Worm (Caenorhabditis elegans) whole organism, midembryonic: ENCODE measurements around the gene jmjd-3.2.

Source experiments
- T22C8.4 ChIP-seq: fragments of 200-800 bp; sonication (Bioruptor generic); IDR thresholded peaks from 2 replicates; pipeline ENCODE4 v1.3.6; 2022; ENCODE audit warnings: missing genetic modification characterization, missing compliant biosample characterization
- cog-1 ChIP-seq: sonication (generic microtip); optimal IDR thresholded peaks from 2 replicates; lab custom pipeline; 2016; ENCODE audit warnings: missing genetic modification characterization, missing compliant biosample characterization
- flt-1 ChIP-seq: fragments of 200-800 bp; sonication (Bioruptor generic); IDR thresholded peaks from 2 replicates; pipeline ENCODE4 v1.3.6; 2022; ENCODE audit warnings: missing genetic modification characterization, missing compliant biosample characterization
- klf-2 ChIP-seq: fragments of 200-800 bp; sonication (Bioruptor generic); conservative IDR thresholded peaks from 2 replicates; pipeline ENCODE4 v1.3.6; 2022; ENCODE audit warnings: missing genetic modification reagents, missing genetic modification characterization, missing compliant biosample characterization
- med-1 ChIP-seq: sonication (generic microtip); optimal IDR thresholded peaks from 2 replicates; lab custom pipeline; 2017; ENCODE audit warnings: missing genetic modification characterization, mild to moderate bottlenecking, missing compliant biosample characterization, antibody characterized with exemption, missing genetic modification reagents; ENCODE audit not compliant: insufficient read depth
- ref-1 ChIP-seq: fragments of 200-800 bp; sonication (Bioruptor generic); conservative IDR thresholded peaks from 2 replicates; pipeline ENCODE4 v1.3.6; 2022; ENCODE audit warnings: missing genetic modification reagents, missing genetic modification characterization, missing compliant biosample characterization
- tab-1 ChIP-seq: fragments of 200-800 bp; sonication (Bioruptor generic); IDR thresholded peaks from 2 replicates; pipeline ENCODE4 v1.3.6; 2022; ENCODE audit warnings: missing genetic modification characterization, missing compliant biosample characterization
- ztf-23 ChIP-seq: fragments of 200-800 bp; sonication (Bioruptor generic); IDR thresholded peaks from 2 replicates; pipeline ENCODE4 v1.3.6; 2022; ENCODE audit warnings: missing genetic modification reagents, missing genetic modification characterization, missing compliant biosample characterization
- ztf-29 ChIP-seq: fragments of 200-800 bp; sonication (Bioruptor generic); IDR thresholded peaks from 2 replicates; pipeline ENCODE4 v1.3.6; 2022; ENCODE audit warnings: missing genetic modification reagents, missing genetic modification characterization, missing compliant biosample characterization

jmjd-3.2 gene

DNA sequence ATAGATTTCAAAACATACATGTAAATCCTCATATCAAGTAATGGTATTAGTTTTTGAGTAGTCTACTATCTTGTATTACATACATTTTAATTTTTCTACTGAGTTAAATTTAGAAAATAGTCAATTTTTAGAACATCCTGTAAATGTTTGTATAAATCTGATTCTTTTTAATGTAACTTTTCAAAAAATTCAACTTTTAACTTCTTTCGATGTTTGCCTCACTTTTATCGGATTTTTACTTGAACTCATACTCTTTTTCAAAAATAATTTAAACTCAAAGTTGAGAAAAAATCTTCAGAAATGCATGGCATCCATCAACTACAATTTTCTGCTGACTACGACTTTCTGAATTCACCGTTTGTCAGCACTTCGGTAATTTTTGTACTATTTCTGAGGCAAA, 16.5 kb downstream of the jmjd-3.2 start, which contains the start of gene M163.7:
TSS of gene M163.7 (plus strand) at position 301 of the 400 bp plus-strand sequence.
- no peak for TF ChIP-seq ztf-23 (GFP tag; lab: Robert Waterston, UW)
- TF ChIP-seq ztf-29 (GFP tag; lab: Robert Waterston, UW), result no peak
- no peak for TF ChIP-seq ref-1 (GFP tag; lab: Robert Waterston, UW)

DNA sequence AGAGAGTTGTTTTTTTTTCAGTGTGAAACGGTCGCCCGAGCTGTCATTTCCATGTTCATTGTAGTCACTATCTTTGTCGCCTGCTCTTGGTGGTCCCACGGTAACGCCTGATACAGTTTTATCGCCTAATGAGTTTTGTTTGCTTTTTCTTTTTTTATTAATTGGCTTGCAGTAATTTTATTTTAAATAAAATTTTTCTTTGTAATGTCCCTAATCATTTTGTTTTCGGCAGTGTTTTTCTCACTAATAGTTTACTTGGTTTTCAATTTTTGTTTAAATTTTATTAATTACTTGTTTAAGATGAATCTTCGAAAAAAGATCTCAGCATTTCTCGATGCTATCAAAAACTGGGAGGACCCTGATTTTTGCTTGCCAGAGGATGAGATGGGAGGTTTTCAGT, 17.6 kb downstream of the jmjd-3.2 start, which contains the start of gene M163.22:
TSS of gene M163.22 (plus strand) at position 301 of the 400 bp plus-strand sequence.
- TF ChIP-seq cog-1 (tag; lab: Kevin White, UChicago) (no peak), tab-1 (GFP tag; lab: Robert Waterston, UW) (no peak), ref-1 (GFP tag; lab: Robert Waterston, UW) (no peak), ztf-29 (GFP tag; lab: Robert Waterston, UW) (no peak), klf-2 (GFP tag; lab: Robert Waterston, UW) (no peak), med-1 (no peak), flt-1 (GFP tag; lab: Robert Waterston, UW) (no peak), T22C8.4 (GFP tag; lab: Robert Waterston, UW) (no peak), ztf-23 (GFP tag; lab: Robert Waterston, UW) (no peak)

ce11 chrX:14466532-14466931, 18.5 kb downstream of the jmjd-3.2 start, which contains the start of gene M163.21:
Gene M163.21, plus strand, starts transcription at chrX:14466832.
- TF ChIP-seq ref-1 (GFP tag; lab: Robert Waterston, UW) (no peak), ztf-29 (GFP tag; lab: Robert Waterston, UW) (no peak), med-1 (no peak), tab-1 (GFP tag; lab: Robert Waterston, UW) (no peak), T22C8.4 (GFP tag; lab: Robert Waterston, UW) (no peak)

- no peak for TF ChIP-seq cog-1 (tag; lab: Kevin White, UChicago)
- no peak for TF ChIP-seq tab-1 (GFP tag; lab: Robert Waterston, UW)
- TF ChIP-seq ztf-23 (GFP tag; lab: Robert Waterston, UW), result no peak
- no peak for TF ChIP-seq med-1
- no peak for TF ChIP-seq T22C8.4 (GFP tag; lab: Robert Waterston, UW)
- TF ChIP-seq ref-1 (GFP tag; lab: Robert Waterston, UW), result no peak
- TF ChIP-seq flt-1 (GFP tag; lab: Robert Waterston, UW), result no peak
- TF ChIP-seq ztf-29 (GFP tag; lab: Robert Waterston, UW), result no peak
- no peak for TF ChIP-seq klf-2 (GFP tag; lab: Robert Waterston, UW)
Measured at ce11 chrX:14469284-14469683, 21.3 kb downstream of the jmjd-3.2 start, which contains the start of gene M163.9. Gene M163.9, plus strand, starts transcription at chrX:14469584.

DNA sequence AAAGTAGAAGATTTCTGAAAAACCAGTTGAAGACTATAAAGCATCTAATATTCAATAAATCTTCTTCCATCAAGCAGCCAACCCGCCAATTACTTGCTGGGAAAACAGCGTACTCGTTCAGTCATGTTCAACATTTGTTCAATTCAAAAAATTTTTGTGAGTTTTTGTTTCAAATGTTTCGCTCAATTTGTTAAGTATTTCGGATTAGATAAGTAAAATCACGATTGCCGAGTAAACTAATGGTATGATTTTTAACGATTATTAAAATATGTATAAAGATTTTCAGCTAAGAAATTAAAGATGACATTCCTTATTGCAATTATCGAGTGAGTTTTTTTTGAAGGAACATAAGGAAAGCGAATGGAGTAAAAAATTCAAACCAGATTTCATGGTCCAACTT, 22.7 kb downstream of the jmjd-3.2 start, which contains the start of gene M163.10:
TSS of gene M163.10 (plus strand) at position 301 of the 400 bp plus-strand sequence.
- TF ChIP-seq tab-1 (GFP tag; lab: Robert Waterston, UW) (no peak), ztf-23 (GFP tag; lab: Robert Waterston, UW) (no peak), ztf-29 (GFP tag; lab: Robert Waterston, UW) (no peak), cog-1 (tag; lab: Kevin White, UChicago) (no peak)

DNA sequence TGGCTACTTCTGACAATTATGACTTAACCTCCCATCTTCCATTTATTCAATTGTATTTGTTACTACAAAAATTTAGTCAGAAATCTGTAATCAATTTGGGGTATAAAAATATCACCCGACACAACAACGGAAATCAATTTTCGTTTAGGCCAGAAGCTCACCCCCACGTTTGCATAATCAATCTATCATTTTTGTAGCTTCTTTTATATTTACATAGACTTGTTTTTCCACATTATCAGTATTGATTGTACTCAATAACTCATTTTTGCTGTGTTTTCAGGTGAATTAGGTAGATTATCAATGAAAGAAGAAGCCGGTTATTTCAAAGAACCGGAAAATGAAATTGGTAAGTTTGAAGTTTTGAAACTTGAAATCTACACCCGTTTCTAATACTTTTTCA, 25.7 kb downstream of the jmjd-3.2 start, which contains the start of gene M163.5:
TSS of gene M163.5 (plus strand) at position 301 of the 400 bp plus-strand sequence.
- TF ChIP-seq med-1 (no peak), ref-1 (GFP tag; lab: Robert Waterston, UW) (no peak), cog-1 (tag; lab: Kevin White, UChicago) (no peak), klf-2 (GFP tag; lab: Robert Waterston, UW) (no peak), T22C8.4 (GFP tag; lab: Robert Waterston, UW) (no peak), flt-1 (GFP tag; lab: Robert Waterston, UW) (no peak), ztf-23 (GFP tag; lab: Robert Waterston, UW) (no peak), ztf-29 (GFP tag; lab: Robert Waterston, UW) (no peak), tab-1 (GFP tag; lab: Robert Waterston, UW) (no peak)

ce11 chrX:14476625-14477257, 28.7 kb downstream of the jmjd-3.2 start:
- TF ChIP-seq cog-1 (tag; lab: Kevin White, UChicago) (no peak), ref-1 (GFP tag; lab: Robert Waterston, UW) (no peak), flt-1 (GFP tag; lab: Robert Waterston, UW) (no peak), ztf-23 (GFP tag; lab: Robert Waterston, UW) (no peak), ztf-29 (GFP tag; lab: Robert Waterston, UW) (no peak), med-1 (no peak), T22C8.4 (GFP tag; lab: Robert Waterston, UW) (no peak), tab-1 (GFP tag; lab: Robert Waterston, UW) (no peak)

- TF ChIP-seq klf-2 (GFP tag; lab: Robert Waterston, UW) (no peak), tab-1 (GFP tag; lab: Robert Waterston, UW) (no peak), ztf-23 (GFP tag; lab: Robert Waterston, UW) (no peak), ztf-29 (GFP tag; lab: Robert Waterston, UW) (no peak), med-1 (no peak), flt-1 (GFP tag; lab: Robert Waterston, UW) (no peak), cog-1 (tag; lab: Kevin White, UChicago) (no peak), T22C8.4 (GFP tag; lab: Robert Waterston, UW) (no peak), ref-1 (GFP tag; lab: Robert Waterston, UW) (no peak)
Measured at ce11 chrX:14477338-14477737, 29.3 kb downstream of the jmjd-3.2 start.

ce11 chrX:14478193-14478592, 30.2 kb downstream of the jmjd-3.2 start:
- TF ChIP-seq med-1 (no peak), ztf-29 (GFP tag; lab: Robert Waterston, UW) (no peak), ref-1 (GFP tag; lab: Robert Waterston, UW) (no peak), ztf-23 (GFP tag; lab: Robert Waterston, UW) (no peak), tab-1 (GFP tag; lab: Robert Waterston, UW) (no peak), cog-1 (tag; lab: Kevin White, UChicago) (no peak), T22C8.4 (GFP tag; lab: Robert Waterston, UW) (no peak), flt-1 (GFP tag; lab: Robert Waterston, UW) (no peak), klf-2 (GFP tag; lab: Robert Waterston, UW) (no peak)
